Worm (Caenorhabditis elegans) whole organism, L1 larva: ENCODE results near the gene nep-1.

Experiments used
- C04F5.9 ChIP-seq: sonication (generic microtip); optimal IDR thresholded peaks from 2 replicates; lab custom pipeline; 2016; ENCODE audit warnings: missing genetic modification characterization, missing compliant biosample characterization
- C34B4.2 ChIP-seq: sonication (generic microtip); optimal IDR thresholded peaks from 2 replicates; lab custom pipeline; 2017; ENCODE audit warnings: mild to moderate bottlenecking, missing genetic modification characterization, missing compliant biosample characterization
- F16B12.6 ChIP-seq: fragments of 150-350 bp; optimal IDR thresholded peaks from 2 replicates; lab custom pipeline; 2014; ENCODE audit warnings: missing biosample characterization, missing genetic modification characterization
- Y116A8C.19 ChIP-seq: sonication (generic microtip); optimal IDR thresholded peaks from 2 replicates; lab custom pipeline; 2016; ENCODE audit warnings: missing compliant biosample characterization, missing genetic modification characterization, borderline replicate concordance
- aha-1 ChIP-seq: fragments of 150-350 bp; optimal IDR thresholded peaks from 2 replicates; lab custom pipeline; 2014; ENCODE audit warnings: missing biosample characterization, missing genetic modification characterization
- blmp-1 ChIP-seq: fragments of 150-350 bp; optimal IDR thresholded peaks from 2 replicates; lab custom pipeline; 2014; ENCODE audit warnings: missing biosample characterization, missing genetic modification characterization
- ceh-8 ChIP-seq: fragments of 200-800 bp; sonication (Bioruptor generic); optimal IDR thresholded peaks from 2 replicates; lab custom pipeline; 2018; ENCODE audit warnings: mild to moderate bottlenecking, missing genetic modification characterization, moderate library complexity, missing compliant biosample characterization
- ceh-82 ChIP-seq, 3 experiments: fragments of 150-350 bp in 1 of 3; sonication (generic microtip) in 2 of 3; optimal IDR thresholded peaks; 2 replicates each; lab custom pipeline; 2014 to 2017; ENCODE audit warnings: missing biosample characterization in 3 of 3, missing genetic modification characterization in 3 of 3
- ceh-90 ChIP-seq: sonication (generic microtip); optimal IDR thresholded peaks from 2 replicates; lab custom pipeline; 2016; ENCODE audit warnings: missing genetic modification characterization, missing compliant biosample characterization
- ces-1 ChIP-seq: fragments of 150-350 bp; optimal IDR thresholded peaks from 2 replicates; lab custom pipeline; 2014; ENCODE audit warnings: missing biosample characterization, missing genetic modification reagents, missing genetic modification characterization
- dpl-1 ChIP-seq, 3 experiments: fragments of 150-350 bp in 2 of 3; sonication (generic microtip) in 1 of 3; optimal IDR thresholded peaks; 2 replicates each; lab custom pipeline; 2014 to 2017; ENCODE audit warnings: missing biosample characterization in 3 of 3, missing genetic modification characterization in 3 of 3, missing genetic modification reagents in 3 of 3
- dsc-1 ChIP-seq: sonication (generic microtip); optimal IDR thresholded peaks from 2 replicates; lab custom pipeline; 2016; ENCODE audit warnings: mild to moderate bottlenecking, missing genetic modification characterization, missing compliant biosample characterization
- egl-27 ChIP-seq, 2 experiments: fragments of 150-350 bp in 1 of 2; sonication (generic microtip); optimal IDR thresholded peaks; 3 replicates each; lab custom pipeline; 2017 to 2018; ENCODE audit warnings: missing biosample characterization in 2 of 2, missing genetic modification characterization in 2 of 2, missing genetic modification reagents in 2 of 2
- elt-2 ChIP-seq: sonication (generic microtip); optimal IDR thresholded peaks from 2 replicates; lab custom pipeline; 2016; ENCODE audit warnings: missing genetic modification characterization, mild to moderate bottlenecking, inconsistent platforms, missing compliant biosample characterization, missing genetic modification reagents
- ets-5 ChIP-seq: fragments of 200-800 bp; sonication (Bioruptor generic); IDR thresholded peaks from 2 replicates; pipeline ENCODE4 v1.3.6; 2022; ENCODE audit warnings: missing genetic modification characterization, missing compliant biosample characterization
- fkh-10 ChIP-seq: sonication (generic microtip); optimal IDR thresholded peaks from 2 replicates; lab custom pipeline; 2017; ENCODE audit warnings: missing biosample characterization, missing genetic modification reagents, missing genetic modification characterization
- fkh-8 ChIP-seq: sonication (generic microtip); optimal IDR thresholded peaks from 2 replicates; lab custom pipeline; 2016; ENCODE audit warnings: mild to moderate bottlenecking, missing genetic modification characterization, missing compliant biosample characterization
- fos-1 ChIP-seq: fragments of 150-350 bp; optimal IDR thresholded peaks from 2 replicates; lab custom pipeline; 2014; ENCODE audit warnings: missing biosample characterization, missing genetic modification characterization
- grh-1 ChIP-seq: fragments of 200-800 bp; sonication (Bioruptor generic); IDR thresholded peaks from 2 replicates; pipeline ENCODE4 v1.3.6; 2022; ENCODE audit warnings: missing genetic modification reagents, missing genetic modification characterization, missing compliant biosample characterization
- hlh-17 ChIP-seq: fragments of 200-800 bp; sonication (Bioruptor generic); optimal IDR thresholded peaks from 2 replicates; lab custom pipeline; 2018; ENCODE audit warnings: missing genetic modification characterization, mild to moderate bottlenecking, missing compliant biosample characterization, moderate library complexity, borderline replicate concordance
- hlh-4 ChIP-seq: sonication (generic microtip); optimal IDR thresholded peaks from 2 replicates; lab custom pipeline; 2016; ENCODE audit warnings: mild to moderate bottlenecking, missing genetic modification characterization, missing compliant biosample characterization
- isw-1 ChIP-seq: fragments of 200-800 bp; sonication (Bioruptor generic); IDR thresholded peaks from 2 replicates; pipeline ENCODE4 v1.3.6; 2022; ENCODE audit warnings: missing genetic modification characterization, missing compliant biosample characterization
- jun-1 ChIP-seq: fragments of 150-350 bp; optimal IDR thresholded peaks from 2 replicates; lab custom pipeline; 2014; ENCODE audit warnings: missing biosample characterization, missing genetic modification reagents, missing genetic modification characterization
- lin-13 ChIP-seq: fragments of 150-350 bp; optimal IDR thresholded peaks from 2 replicates; lab custom pipeline; 2014; ENCODE audit warnings: missing biosample characterization, missing genetic modification reagents, missing genetic modification characterization
- lin-15B ChIP-seq: fragments of 150-350 bp; sonication (generic microtip); optimal IDR thresholded peaks from 3 replicates; lab custom pipeline; 2014; ENCODE audit warnings: missing biosample characterization, missing genetic modification characterization
- lir-3 ChIP-seq: sonication (generic microtip); optimal IDR thresholded peaks from 2 replicates; lab custom pipeline; 2016; ENCODE audit warnings: mild to moderate bottlenecking, missing genetic modification characterization, moderate library complexity, missing compliant biosample characterization; ENCODE audit not compliant: poor library complexity
- lsy-2 ChIP-seq, 2 experiments: fragments of 150-350 bp; optimal IDR thresholded peaks; 2 replicates each; lab custom pipeline; 2014; ENCODE audit warnings: missing biosample characterization in 2 of 2, missing genetic modification characterization in 2 of 2
- mab-9 ChIP-seq: fragments of 200-800 bp; sonication (Bioruptor generic); IDR thresholded peaks from 2 replicates; pipeline ENCODE4 v1.3.6; 2022; ENCODE audit warnings: missing genetic modification reagents, missing genetic modification characterization, missing compliant biosample characterization
- mdl-1 ChIP-seq, 2 experiments: fragments of 150-350 bp; optimal IDR thresholded peaks; 2 replicates each; lab custom pipeline; 2014 to 2017; ENCODE audit warnings: missing biosample characterization in 2 of 2, missing genetic modification characterization in 2 of 2, inconsistent platforms in 1 of 2
- mef-2 ChIP-seq: fragments of 150-350 bp; optimal IDR thresholded peaks from 2 replicates; lab custom pipeline; 2014; ENCODE audit warnings: missing biosample characterization, missing genetic modification characterization
- mep-1 ChIP-seq: fragments of 150-350 bp; optimal IDR thresholded peaks from 2 replicates; lab custom pipeline; 2014; ENCODE audit warnings: missing biosample characterization, missing genetic modification characterization
- nhr-11 ChIP-seq: fragments of 150-350 bp; optimal IDR thresholded peaks from 2 replicates; lab custom pipeline; 2014; ENCODE audit warnings: missing biosample characterization, missing genetic modification characterization
- nhr-71 ChIP-seq: sonication (generic microtip); optimal IDR thresholded peaks from 2 replicates; lab custom pipeline; 2016; ENCODE audit warnings: mild to moderate bottlenecking, missing genetic modification characterization, moderate library complexity, missing compliant biosample characterization
- nhr-76 ChIP-seq: sonication (generic microtip); optimal IDR thresholded peaks from 2 replicates; lab custom pipeline; 2017; ENCODE audit warnings: missing biosample characterization, missing genetic modification characterization
- nhr-77 ChIP-seq: fragments of 150-350 bp; optimal IDR thresholded peaks from 2 replicates; lab custom pipeline; 2014; ENCODE audit warnings: missing biosample characterization, missing genetic modification characterization
- nhr-90 ChIP-seq: sonication (generic microtip); optimal IDR thresholded peaks from 2 replicates; lab custom pipeline; 2016; ENCODE audit warnings: mild to moderate bottlenecking, missing genetic modification characterization, missing compliant biosample characterization; ENCODE audit not compliant: poor library complexity
- pax-3 ChIP-seq: fragments of 200-800 bp; sonication (Bioruptor generic); optimal IDR thresholded peaks from 2 replicates; lab custom pipeline; 2018; ENCODE audit warnings: mild to moderate bottlenecking, missing genetic modification characterization, moderate library complexity, missing compliant biosample characterization
- snpc-4 ChIP-seq: fragments of 150-350 bp; optimal IDR thresholded peaks from 2 replicates; lab custom pipeline; 2014; ENCODE audit warnings: missing biosample characterization, missing genetic modification characterization
- sup-37 ChIP-seq: fragments of 200-800 bp; sonication (Bioruptor generic); optimal IDR thresholded peaks from 2 replicates; lab custom pipeline; 2018; ENCODE audit warnings: mild to moderate bottlenecking, missing genetic modification characterization, missing compliant biosample characterization
- tbx-2 ChIP-seq: sonication (generic microtip); optimal IDR thresholded peaks from 2 replicates; lab custom pipeline; 2016; ENCODE audit warnings: missing genetic modification characterization, missing compliant biosample characterization
- tlp-1 ChIP-seq: fragments of 150-350 bp; optimal IDR thresholded peaks from 2 replicates; lab custom pipeline; 2014; ENCODE audit warnings: missing biosample characterization, missing genetic modification characterization
- unc-130 ChIP-seq: fragments of 150-350 bp; optimal IDR thresholded peaks from 2 replicates; lab custom pipeline; 2017; ENCODE audit warnings: missing biosample characterization, missing genetic modification characterization, inconsistent platforms
- unc-30 ChIP-seq: sonication (generic microtip); optimal IDR thresholded peaks from 2 replicates; lab custom pipeline; 2017; ENCODE audit warnings: missing biosample characterization, missing genetic modification characterization
- unc-86 ChIP-seq: sonication (generic microtip); optimal IDR thresholded peaks from 2 replicates; lab custom pipeline; 2016; ENCODE audit warnings: missing genetic modification characterization, missing compliant biosample characterization
- zag-1 ChIP-seq: fragments of 150-350 bp; optimal IDR thresholded peaks from 2 replicates; lab custom pipeline; 2014; ENCODE audit warnings: missing biosample characterization, missing genetic modification characterization
- zip-4 ChIP-seq: fragments of 200-800 bp; sonication (Bioruptor generic); optimal IDR thresholded peaks from 2 replicates; lab custom pipeline; 2018; ENCODE audit warnings: mild to moderate bottlenecking, missing genetic modification characterization, moderate library complexity, missing compliant biosample characterization
- ztf-11 ChIP-seq, 2 experiments: sonication (generic microtip); optimal IDR thresholded peaks; 2 replicates each; lab custom pipeline; 2016 to 2017; ENCODE audit warnings: missing genetic modification characterization in 2 of 2, missing biosample characterization in 1 of 2, missing compliant biosample characterization in 1 of 2
- ztf-4 ChIP-seq: fragments of 150-350 bp; optimal IDR thresholded peaks from 2 replicates; lab custom pipeline; 2014; ENCODE audit warnings: missing biosample characterization, missing genetic modification characterization

nep-1 gene

DNA sequence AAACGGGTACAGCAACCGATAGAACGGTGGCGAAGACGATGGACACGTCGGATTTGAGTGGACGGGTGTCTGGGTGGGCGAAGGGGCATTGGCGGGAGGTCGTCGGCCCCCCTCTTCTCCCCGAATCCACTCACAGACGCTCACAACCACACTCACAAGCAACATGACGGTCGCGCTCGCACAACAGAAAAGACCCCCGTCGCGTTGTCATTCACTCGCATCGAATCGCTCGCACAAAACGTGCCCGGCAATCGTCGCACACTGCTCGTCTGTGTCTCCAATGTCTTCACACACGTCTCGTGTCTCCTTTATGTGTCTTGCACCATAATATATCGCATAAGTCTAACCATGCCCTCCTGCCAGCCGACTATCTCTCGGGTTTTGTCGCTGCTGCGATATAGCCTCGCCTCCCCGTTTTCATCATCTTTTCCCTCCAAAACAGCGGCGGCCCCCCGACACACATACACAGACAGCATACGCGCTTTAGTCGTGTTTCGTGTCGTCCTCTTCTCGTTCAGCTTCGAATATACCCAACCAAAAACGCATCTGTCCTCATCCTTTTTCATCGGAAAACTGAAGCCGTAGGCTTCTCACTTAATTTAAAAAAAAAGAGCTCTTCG lies 22.8 kb downstream of the nep-1 start (continued):
- TF ChIP-seq isw-1 (GFP tag; lab: Robert Waterston, UW) (peak; percentile 75), nhr-71 (tag; lab: Kevin White, UChicago) (peak; percentile 95), ztf-4 (tag; lab: Kevin White, UChicago) (peak; percentile 88), fkh-10 (GFP tag; lab: Kevin White, UChicago) (peak; percentile 64), hlh-4 (tag; lab: Kevin White, UChicago) (no peak), ceh-82 (tag; optimal IDR thresholded peaks at IDR 0.05; lab: Kevin White, UChicago) (peak; percentile 67 to 85 (median 73)), jun-1 (peak; percentile 92), mef-2 (tag; lab: Kevin White, UChicago) (peak; percentile 83), blmp-1 (peak; percentile 67), lsy-2 (tag; optimal IDR thresholded peaks at IDR 0.05; lab: Kevin White, UChicago) (peak; percentile 71 to 86), mep-1 (tag; lab: Kevin White, UChicago) (peak; percentile 73), pax-3 (peak; percentile 68), unc-86 (tag; lab: Kevin White, UChicago) (peak; percentile 82), egl-27 (tag; optimal IDR thresholded peaks at IDR 0.05; lab: Kevin White, UChicago) (peak; percentile 23 to 95), lin-13 (peak; percentile 82), C04F5.9 (no peak), hlh-17 (GFP tag; lab: Kevin White, UChicago) (no peak), Y116A8C.19 (no peak), nhr-77 (peak; percentile 84), ces-1 (GFP tag; lab: Kevin White, UChicago) (no peak), ztf-11 (tag; optimal IDR thresholded peaks at IDR 0.05; lab: Kevin White, UChicago) (peak in 1 of 2 experiments; percentile 58), mdl-1 (tag; optimal IDR thresholded peaks at IDR 0.05; lab: Kevin White, UChicago) (peak in 1 of 2 experiments; percentile 97), ets-5 (GFP tag; lab: Robert Waterston, UW) (no peak), F16B12.6 (peak; percentile 9), nhr-90 (tag; lab: Kevin White, UChicago) (peak; percentile 83), nhr-11 (tag; lab: Kevin White, UChicago) (peak; percentile 58), tbx-2 (tag; lab: Kevin White, UChicago) (peak; percentile 89), dsc-1 (tag; lab: Kevin White, UChicago) (peak; percentile 66), ceh-8 (GFP tag; lab: Kevin White, UChicago) (peak; percentile 53), dpl-1 (GFP tag; optimal IDR thresholded peaks at IDR 0.05; lab: Kevin White, UChicago) (peak; percentile 44 to 58 (median 51)), elt-2 (peak; percentile 34), mab-9 (GFP tag; lab: Robert Waterston, UW) (peak; percentile 60; the same call in 1 of the 2 replicates)

ce11 chrII:11633509-11633908 lies 23.5 kb downstream of the nep-1 start, which contains the start of gene din-1:
TSS of gene din-1 (minus strand) at chrII:11633609.
- TF ChIP-seq sup-37 (GFP tag; lab: Kevin White, UChicago) (no peak), ceh-90 (tag; lab: Kevin White, UChicago) (no peak)

DNA sequence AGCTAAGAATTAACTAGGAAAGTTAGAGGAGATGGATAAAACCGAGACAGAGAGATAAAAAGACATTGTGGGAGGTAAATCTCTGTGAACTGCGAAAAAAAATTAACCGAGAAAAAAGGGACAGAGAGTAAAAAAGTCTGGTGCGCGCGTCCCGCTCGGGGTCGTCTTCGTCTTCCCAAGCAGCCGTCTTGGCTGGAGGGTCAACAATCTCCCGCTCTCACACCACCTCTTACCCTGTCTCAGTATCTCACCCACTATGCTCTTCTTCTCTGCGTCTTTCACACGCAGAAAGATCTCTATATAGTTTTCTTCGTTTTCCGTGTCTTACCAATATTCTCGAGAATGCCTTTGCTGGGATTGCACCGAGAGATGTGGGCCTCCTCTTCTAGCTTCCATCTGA lies 24.3 kb downstream of the nep-1 start:
- TF ChIP-seq Y116A8C.19 (no peak), unc-130 (tag; lab: Kevin White, UChicago) (peak; percentile 22), nhr-77 (peak; percentile 46), tlp-1 (tag; lab: Kevin White, UChicago) (no peak), aha-1 (no peak), lir-3 (tag; lab: Kevin White, UChicago) (no peak), fkh-8 (peak; percentile 57), dsc-1 (tag; lab: Kevin White, UChicago) (peak; percentile 13), fos-1 (tag; lab: Kevin White, UChicago) (peak; percentile 37), snpc-4 (tag; lab: Kevin White, UChicago) (no peak), unc-86 (tag; lab: Kevin White, UChicago) (no peak), unc-30 (tag; lab: Kevin White, UChicago) (no peak), egl-27 (tag; optimal IDR thresholded peaks at IDR 0.05; lab: Kevin White, UChicago) (peak; percentile 4 to 10), nhr-76 (tag; lab: Kevin White, UChicago) (no peak), C34B4.2 (tag; lab: Kevin White, UChicago) (no peak), zip-4 (GFP tag; lab: Kevin White, UChicago) (no peak), zag-1 (tag; lab: Kevin White, UChicago) (no peak), grh-1 (GFP tag; lab: Robert Waterston, UW) (no peak), ztf-4 (tag; lab: Kevin White, UChicago) (no peak), pax-3 (no peak), dpl-1 (GFP tag; optimal IDR thresholded peaks at IDR 0.05; lab: Kevin White, UChicago) (no peak), lin-15B (tag; lab: Kevin White, UChicago) (no peak)
